Fruit fly (Drosophila melanogaster) whole organism, embryonic: ENCODE results near the gene CG9522.

ENCODE experiments used
- Abd-B ChIP-seq: fragments of 200-800 bp; sonication (Bioruptor generic); optimal IDR thresholded peaks from 2 replicates; lab custom pipeline; 2018; ENCODE audit warnings: missing biosample characterization, mild to moderate bottlenecking, missing genetic modification characterization, moderate library complexity
- CG10209 ChIP-seq: fragments of 200-800 bp; sonication (Bioruptor generic); optimal IDR thresholded peaks from 3 replicates; lab custom pipeline; 2017; ENCODE audit warnings: missing biosample characterization, mild to moderate bottlenecking, missing genetic modification characterization, missing genetic modification reagents
- CG11696 ChIP-seq: fragments of 200-800 bp; sonication (Bioruptor generic); IDR thresholded peaks from 2 replicates; pipeline ENCODE4 v1.3.6; 2022; ENCODE audit warnings: missing biosample characterization, missing genetic modification characterization
- CG12071 ChIP-seq: fragments of 200-800 bp; sonication (Bioruptor generic); optimal IDR thresholded peaks from 3 replicates; lab custom pipeline; 2018; ENCODE audit warnings: missing biosample characterization, mild to moderate bottlenecking, missing genetic modification characterization
- CG12299 ChIP-seq: fragments of 200-800 bp; sonication (Bioruptor generic); optimal IDR thresholded peaks from 2 replicates; lab custom pipeline; 2018; ENCODE audit warnings: missing biosample characterization, mild to moderate bottlenecking, missing genetic modification characterization
- CG14014 ChIP-seq: fragments of 200-800 bp; sonication (Bioruptor generic); IDR thresholded peaks from 2 replicates; pipeline ENCODE4 v1.3.6; 2022; ENCODE audit warnings: missing biosample characterization, missing genetic modification characterization
- CG16779 ChIP-seq: fragments of 200-800 bp; sonication (Bioruptor generic); IDR thresholded peaks from 2 replicates; pipeline ENCODE4 v1.3.6; 2022; ENCODE audit warnings: missing biosample characterization, missing genetic modification characterization
- CG17912 ChIP-seq: fragments of 200-800 bp; sonication (Bioruptor generic); optimal IDR thresholded peaks from 2 replicates; lab custom pipeline; 2018; ENCODE audit warnings: missing biosample characterization, mild to moderate bottlenecking, missing genetic modification characterization
- CG18011 ChIP-seq: fragments of 200-800 bp; sonication (Bioruptor generic); optimal IDR thresholded peaks from 2 replicates; lab custom pipeline; 2017; ENCODE audit warnings: missing biosample characterization, missing genetic modification characterization, mild to moderate bottlenecking, moderate library complexity, missing genotype
- CG18764 ChIP-seq: fragments of 200-800 bp; sonication (Bioruptor generic); optimal IDR thresholded peaks from 3 replicates; lab custom pipeline; 2016; ENCODE audit warnings: missing biosample characterization, missing genetic modification characterization
- CG30020 ChIP-seq: fragments of 200-800 bp; optimal IDR thresholded peaks from 2 replicates; lab custom pipeline; 2019; ENCODE audit warnings: missing biosample characterization, mild to moderate bottlenecking, missing genetic modification characterization, moderate library complexity
- CG30403 ChIP-seq: fragments of 200-800 bp; sonication (Bioruptor generic); optimal IDR thresholded peaks from 3 replicates; lab custom pipeline; 2016; ENCODE audit warnings: missing biosample characterization, missing genetic modification characterization
- CG3065 ChIP-seq: fragments of 200-800 bp; sonication (Bioruptor generic); optimal IDR thresholded peaks from 2 replicates; lab custom pipeline; 2016; ENCODE audit warnings: missing biosample characterization, missing genetic modification characterization
- CG31388 ChIP-seq: fragments of 200-800 bp; sonication (Bioruptor generic); optimal IDR thresholded peaks from 2 replicates; lab custom pipeline; 2016; ENCODE audit warnings: missing biosample characterization, missing genetic modification characterization
- CG3163 ChIP-seq: fragments of 200-800 bp; sonication (Bioruptor generic); optimal IDR thresholded peaks from 3 replicates; lab custom pipeline; 2016; ENCODE audit warnings: missing biosample characterization, missing genetic modification characterization
- CG3281 ChIP-seq: fragments of 200-800 bp; sonication (Bioruptor generic); optimal IDR thresholded peaks from 3 replicates; lab custom pipeline; 2017; ENCODE audit warnings: missing biosample characterization, mild to moderate bottlenecking, missing genetic modification characterization
- CG3726 ChIP-seq: fragments of 200-800 bp; sonication (Bioruptor generic); IDR thresholded peaks from 3 replicates; pipeline ENCODE4, ENCODE4 v1.3.6; 2022; ENCODE audit warnings: missing biosample characterization, missing genetic modification characterization
- CG4404 ChIP-seq: fragments of 200-800 bp; sonication (Bioruptor generic); IDR thresholded peaks from 2 replicates; pipeline ENCODE4 v1.3.6; 2022; ENCODE audit warnings: missing biosample characterization, missing genetic modification characterization
- CG6654 ChIP-seq: fragments of 200-800 bp; sonication (Bioruptor generic); optimal IDR thresholded peaks from 2 replicates; lab custom pipeline; 2017; ENCODE audit warnings: missing biosample characterization, mild to moderate bottlenecking, missing genetic modification characterization
- CG6683 ChIP-seq: fragments of 200-800 bp; sonication (Bioruptor generic); optimal IDR thresholded peaks from 2 replicates; lab custom pipeline; 2017; ENCODE audit warnings: missing biosample characterization, mild to moderate bottlenecking, missing genetic modification characterization, missing genetic modification reagents
- CG9817 ChIP-seq: fragments of 200-800 bp; sonication (Bioruptor generic); optimal IDR thresholded peaks from 2 replicates; lab custom pipeline; 2018; ENCODE audit warnings: missing biosample characterization, mild to moderate bottlenecking, missing genetic modification characterization, moderate library complexity
- Camta ChIP-seq: fragments of 200-800 bp; sonication (Bioruptor generic); optimal IDR thresholded peaks from 2 replicates; lab custom pipeline; 2016; ENCODE audit warnings: missing biosample characterization, missing genetic modification characterization
- CoRest ChIP-seq: fragments of 200-800 bp; sonication (Bioruptor generic); optimal IDR thresholded peaks from 3 replicates; lab custom pipeline; 2018; ENCODE audit warnings: missing biosample characterization, mild to moderate bottlenecking, missing genetic modification characterization, moderate library complexity
- Dip2 ChIP-seq: fragments of 200-800 bp; sonication (Bioruptor generic); IDR thresholded peaks from 2 replicates; pipeline ENCODE4 v1.3.6; 2022; ENCODE audit warnings: missing biosample characterization, missing genetic modification characterization
- Drgx ChIP-seq: fragments of 200-800 bp; sonication (Bioruptor generic); IDR thresholded peaks from 2 replicates; pipeline ENCODE4 v1.3.6; 2022; ENCODE audit warnings: missing biosample characterization, missing genetic modification characterization
- HHEX ChIP-seq: fragments of 200-800 bp; sonication (Bioruptor generic); optimal IDR thresholded peaks from 3 replicates; lab custom pipeline; 2017; ENCODE audit warnings: missing biosample characterization, mild to moderate bottlenecking, missing genetic modification characterization, missing genetic modification reagents
- Lhr ChIP-seq: fragments of 200-800 bp; sonication (Bioruptor generic); optimal IDR thresholded peaks from 3 replicates; lab custom pipeline; 2017; ENCODE audit warnings: mild to moderate bottlenecking, missing biosample characterization, missing genetic modification reagents, missing genetic modification characterization
- Meics ChIP-seq: fragments of 200-800 bp; sonication (Bioruptor generic); optimal IDR thresholded peaks from 2 replicates; lab custom pipeline; 2017; ENCODE audit warnings: missing biosample characterization, mild to moderate bottlenecking, missing genetic modification characterization
- NfI ChIP-seq: fragments of 200-800 bp; sonication (Bioruptor generic); optimal IDR thresholded peaks from 3 replicates; lab custom pipeline; 2018; ENCODE audit warnings: missing biosample characterization, mild to moderate bottlenecking, missing genetic modification characterization, moderate library complexity
- bab2 ChIP-seq: fragments of 200-800 bp; sonication (Bioruptor generic); optimal IDR thresholded peaks from 2 replicates; lab custom pipeline; 2016; ENCODE audit warnings: missing biosample characterization, missing genetic modification characterization
- danr ChIP-seq: fragments of 200-800 bp; sonication (Bioruptor generic); IDR thresholded peaks from 2 replicates; pipeline ENCODE4 v1.3.6; 2022; ENCODE audit warnings: missing biosample characterization, missing genetic modification characterization
- dpn ChIP-seq, 2 experiments: fragments of 200-800 bp; sonication (Bioruptor generic); optimal IDR thresholded peaks; 3 replicates each; lab custom pipeline; 2016; ENCODE audit warnings: missing biosample characterization in 2 of 2, missing genetic modification characterization in 2 of 2
- en ChIP-seq: fragments of 200-800 bp; sonication (Bioruptor generic); optimal IDR thresholded peaks from 2 replicates; lab custom pipeline; 2016; ENCODE audit warnings: missing biosample characterization, missing genetic modification characterization
- fd3F ChIP-seq: fragments of 200-800 bp; sonication (Bioruptor generic); optimal IDR thresholded peaks from 2 replicates; lab custom pipeline; 2018; ENCODE audit warnings: missing biosample characterization, mild to moderate bottlenecking, missing genetic modification characterization, moderate library complexity
- fd64A ChIP-seq: fragments of 200-800 bp; sonication (Bioruptor generic); optimal IDR thresholded peaks from 3 replicates; lab custom pipeline; 2018; ENCODE audit warnings: missing biosample characterization, mild to moderate bottlenecking, missing genetic modification characterization
- fu2 ChIP-seq: fragments of 200-800 bp; sonication (Bioruptor generic); optimal IDR thresholded peaks from 2 replicates; lab custom pipeline; 2016; ENCODE audit warnings: missing biosample characterization, missing genetic modification characterization
- gcm ChIP-seq: fragments of 200-800 bp; sonication (Bioruptor generic); optimal IDR thresholded peaks from 2 replicates; lab custom pipeline; 2019; ENCODE audit warnings: missing biosample characterization, mild to moderate bottlenecking, missing genetic modification characterization, moderate library complexity
- hb ChIP-seq: fragments of 200-800 bp; sonication (Bioruptor generic); IDR thresholded peaks from 3 replicates; pipeline ENCODE4 v1.3.6; 2022; ENCODE audit warnings: missing biosample characterization, missing genetic modification characterization; ENCODE audit not compliant: partially characterized antibody
- hth ChIP-seq: fragments of >200 bp; optimal IDR thresholded peaks from 2 replicates; lab custom pipeline; 2017; ENCODE audit warnings: inconsistent platforms
- insv ChIP-seq, 2 experiments: fragments of 200-800 bp; sonication (Bioruptor generic); optimal IDR thresholded peaks; 3 replicates each; lab custom pipeline; 2016 to 2018; ENCODE audit warnings: missing biosample characterization in 2 of 2, missing genetic modification characterization in 2 of 2
- jigr1 ChIP-seq: fragments of 200-800 bp; sonication (Bioruptor generic); IDR thresholded peaks from 3 replicates; pipeline ENCODE4 v1.3.6; 2022; ENCODE audit warnings: missing biosample characterization, missing genetic modification characterization
- nmo ChIP-seq: fragments of 200-800 bp; sonication (Bioruptor generic); optimal IDR thresholded peaks from 2 replicates; lab custom pipeline; 2018; ENCODE audit warnings: missing biosample characterization, mild to moderate bottlenecking, missing genetic modification characterization, moderate library complexity
- pros ChIP-seq: fragments of 200-800 bp; sonication (Bioruptor generic); optimal IDR thresholded peaks from 3 replicates; lab custom pipeline; 2019; ENCODE audit warnings: missing biosample characterization, mild to moderate bottlenecking, missing genetic modification characterization, moderate library complexity
- run ChIP-seq: fragments of 200-800 bp; sonication (Bioruptor generic); optimal IDR thresholded peaks from 3 replicates; lab custom pipeline; 2018; ENCODE audit warnings: missing biosample characterization, mild to moderate bottlenecking, missing genetic modification characterization
- sisA ChIP-seq: fragments of 200-800 bp; sonication (Bioruptor generic); IDR thresholded peaks from 2 replicates; pipeline ENCODE4 v1.3.6; 2022; ENCODE audit warnings: missing biosample characterization, missing genetic modification characterization
- slp2 ChIP-seq: fragments of 200-800 bp; sonication (Bioruptor generic); optimal IDR thresholded peaks from 2 replicates; lab custom pipeline; 2016; ENCODE audit warnings: missing biosample characterization, missing genetic modification characterization
- toy ChIP-seq: fragments of 200-800 bp; sonication (Bioruptor generic); IDR thresholded peaks from 2 replicates; pipeline ENCODE4 v1.3.6; 2022; ENCODE audit warnings: missing biosample characterization, missing genetic modification characterization
- vvl ChIP-seq: fragments of 200-800 bp; sonication (Bioruptor generic); IDR thresholded peaks from 2 replicates; pipeline ENCODE4 v1.3.6; 2022; ENCODE audit warnings: missing biosample characterization, missing genetic modification characterization
- wor ChIP-seq: fragments of 200-800 bp; sonication (Bioruptor generic); IDR thresholded peaks from 2 replicates; pipeline ENCODE4 v1.3.6; 2022; ENCODE audit warnings: missing biosample characterization, missing genetic modification characterization
- zfh2 ChIP-seq: fragments of 200-800 bp; sonication (Bioruptor generic); optimal IDR thresholded peaks from 2 replicates; lab custom pipeline; 2016; ENCODE audit warnings: missing biosample characterization, missing genetic modification characterization

CG9522 gene

DNA sequence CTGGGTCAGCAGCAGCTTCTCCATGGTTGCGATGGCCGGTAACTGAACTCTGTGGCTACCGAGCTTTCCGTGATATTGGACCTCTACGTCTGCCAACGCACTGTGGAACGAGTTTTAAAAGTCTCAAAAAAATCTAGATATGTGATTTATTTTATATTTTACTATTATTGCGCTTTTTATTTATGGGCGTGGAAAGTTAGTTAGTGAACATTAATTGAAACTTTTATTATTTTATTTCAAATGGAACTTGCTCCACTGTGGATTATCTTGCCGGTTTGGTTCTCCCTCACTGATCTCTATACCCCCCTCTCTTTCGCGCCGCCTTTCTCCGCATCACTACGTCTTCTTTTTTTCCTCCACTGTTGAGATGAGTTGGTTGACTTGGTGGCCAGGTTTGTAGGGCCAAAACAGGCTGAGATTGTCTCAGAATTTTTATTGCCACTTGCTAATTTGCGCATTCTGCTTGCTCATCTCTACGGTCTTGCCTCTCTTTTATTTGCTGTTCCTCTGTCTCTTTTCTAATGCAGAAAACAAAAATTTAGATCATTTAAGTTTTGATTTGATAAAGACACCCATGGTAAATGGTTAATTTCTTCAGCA lies at the start of gene CG9522 (continued):
- TF ChIP-seq Abd-B (peak; percentile 10), run (tag; lab: Kevin White, UChicago) (peak; percentile 53), CG30020 (tag; lab: Kevin White, UChicago) (no peak), nmo (GFP tag; lab: Kevin White, UChicago) (peak; percentile 79), CG10209 (GFP tag; lab: Kevin White, UChicago) (peak; percentile 59), Meics (peak; percentile 55), gcm (peak; percentile 64), CG17912 (no peak), jigr1 (GFP tag; lab: Robert Waterston, UW) (no peak), Lhr (GFP tag; lab: Kevin White, UChicago) (peak; percentile 28), HHEX (GFP tag; lab: Kevin White, UChicago) (peak; percentile 54), CG16779 (GFP tag; lab: Robert Waterston, UW) (no peak), NfI (GFP tag; lab: Kevin White, UChicago) (peak; percentile 46), CG3163 (GFP tag; lab: Kevin White, UChicago) (no peak), en (GFP tag; lab: Kevin White, UChicago) (no peak), hth (no peak), CG6683 (GFP tag; lab: Kevin White, UChicago) (peak; percentile 36), bab2 (GFP tag; lab: Kevin White, UChicago) (no peak), sisA (GFP tag; lab: Robert Waterston, UW) (peak; percentile 70), Camta (GFP tag; lab: Kevin White, UChicago) (peak; percentile 37), CG12071 (GFP tag; lab: Kevin White, UChicago) (peak; percentile 39), toy (GFP tag; lab: Robert Waterston, UW) (0 out of 2 replicates have a peak, but pooled peaks have one; percentile 21), CG4404 (GFP tag; lab: Robert Waterston, UW) (peak; percentile 49), CG14014 (GFP tag; lab: Robert Waterston, UW) (peak; percentile 70), Drgx (GFP tag; lab: Robert Waterston, UW) (peak; percentile 82), CG30403 (GFP tag; lab: Kevin White, UChicago) (peak; percentile 50), fu2 (GFP tag; lab: Kevin White, UChicago) (no peak), insv (GFP tag; optimal IDR thresholded peaks at IDR 0.05; lab: Kevin White, UChicago) (no peak), CG12299 (peak; percentile 33), CG3281 (peak; percentile 58), CG9817 (tag; lab: Kevin White, UChicago) (peak; percentile 49), Dip2 (GFP tag; lab: Robert Waterston, UW) (no peak), CG31388 (GFP tag; lab: Kevin White, UChicago) (no peak), vvl (peak; percentile 90), fd64A (GFP tag; lab: Kevin White, UChicago) (peak; percentile 43), CG6654 (peak; percentile 50), zfh2 (GFP tag; lab: Kevin White, UChicago) (peak; percentile 3), dpn (GFP tag; optimal IDR thresholded peaks at IDR 0.05; lab: Kevin White, UChicago) (peak; percentile 33 to 60), CG11696 (GFP tag; lab: Robert Waterston, UW) (peak; percentile 60; the same call in 1 of the 2 replicates), slp2 (GFP tag; lab: Kevin White, UChicago) (peak; percentile 14), CoRest (tag; lab: Kevin White, UChicago) (peak; percentile 52), CG3726 (no peak), wor (GFP tag; lab: Robert Waterston, UW) (peak; percentile 47; the same call in 1 of the 2 replicates), danr (GFP tag; lab: Robert Waterston, UW) (peak; percentile 49; the same call in 1 of the 2 replicates), fd3F (GFP tag; lab: Kevin White, UChicago) (peak; percentile 16), hb (GFP tag; lab: Robert Waterston, UW) (no peak), CG18011 (GFP tag; lab: Kevin White, UChicago) (peak; percentile 8), pros (GFP tag; lab: Kevin White, UChicago) (no peak), CG18764 (GFP tag; lab: Kevin White, UChicago) (peak; percentile 29), CG3065 (GFP tag; lab: Kevin White, UChicago) (no peak)
